Fruit fly (Drosophila melanogaster) whole organism, embryonic: ENCODE data around the gene CG14817.

ENCODE experiments used
- ATbp ChIP-seq: fragments of 200-800 bp; sonication (Bioruptor generic); optimal IDR thresholded peaks from 2 replicates; lab custom pipeline; 2017; ENCODE audit warnings: missing biosample characterization, mild to moderate bottlenecking, missing genetic modification characterization, missing genetic modification reagents
- Aef1 ChIP-seq: fragments of 200-800 bp; sonication (Bioruptor generic); IDR thresholded peaks from 3 replicates; pipeline ENCODE4 v1.3.6; 2022; ENCODE audit warnings: missing biosample characterization, missing genetic modification characterization
- B-H1 ChIP-seq: fragments of 200-800 bp; sonication (Bioruptor generic); IDR thresholded peaks from 3 replicates; pipeline ENCODE4 v1.3.6; 2022; ENCODE audit warnings: missing biosample characterization, missing genetic modification characterization
- CG10274 ChIP-seq: fragments of 200-800 bp; sonication (Bioruptor generic); optimal IDR thresholded peaks from 3 replicates; lab custom pipeline; 2017; ENCODE audit warnings: missing biosample characterization, mild to moderate bottlenecking, missing genetic modification characterization
- CG10366 ChIP-seq: fragments of 200-800 bp; sonication (Bioruptor generic); IDR thresholded peaks from 2 replicates; pipeline ENCODE4 v1.3.6; 2022; ENCODE audit warnings: missing biosample characterization, missing genetic modification characterization
- CG10979 ChIP-seq: fragments of 200-800 bp; sonication (Bioruptor generic); optimal IDR thresholded peaks from 2 replicates; lab custom pipeline; 2018; ENCODE audit warnings: missing biosample characterization, mild to moderate bottlenecking, missing genetic modification characterization, moderate library complexity
- CG11696 ChIP-seq: fragments of 200-800 bp; sonication (Bioruptor generic); IDR thresholded peaks from 2 replicates; pipeline ENCODE4 v1.3.6; 2022; ENCODE audit warnings: missing biosample characterization, missing genetic modification characterization
- CG15269 ChIP-seq: fragments of 200-800 bp; sonication (Bioruptor generic); optimal IDR thresholded peaks from 2 replicates; lab custom pipeline; 2018; ENCODE audit warnings: missing biosample characterization, mild to moderate bottlenecking, missing genetic modification characterization, moderate library complexity
- CG15479 ChIP-seq: fragments of 200-800 bp; sonication (Bioruptor generic); optimal IDR thresholded peaks from 3 replicates; lab custom pipeline; 2019; ENCODE audit warnings: missing biosample characterization, mild to moderate bottlenecking, missing genetic modification characterization, moderate library complexity
- CG16813 ChIP-seq: fragments of 200-800 bp; sonication (Bioruptor generic); IDR thresholded peaks from 3 replicates; pipeline ENCODE4 v1.3.6; 2022; ENCODE audit warnings: missing biosample characterization, missing genetic modification characterization; ENCODE audit not compliant: partially characterized antibody
- CG16815 ChIP-seq: fragments of 200-800 bp; sonication (Bioruptor generic); optimal IDR thresholded peaks from 3 replicates; lab custom pipeline; 2017; ENCODE audit warnings: missing biosample characterization, mild to moderate bottlenecking, missing genetic modification characterization
- CG17912 ChIP-seq: fragments of 200-800 bp; sonication (Bioruptor generic); optimal IDR thresholded peaks from 2 replicates; lab custom pipeline; 2018; ENCODE audit warnings: missing biosample characterization, mild to moderate bottlenecking, missing genetic modification characterization
- CG18764 ChIP-seq: fragments of 200-800 bp; sonication (Bioruptor generic); optimal IDR thresholded peaks from 3 replicates; lab custom pipeline; 2016; ENCODE audit warnings: missing biosample characterization, missing genetic modification characterization
- CG2116 ChIP-seq: fragments of 200-800 bp; sonication (Bioruptor generic); optimal IDR thresholded peaks from 3 replicates; lab custom pipeline; 2018; ENCODE audit warnings: missing biosample characterization, mild to moderate bottlenecking, missing genetic modification characterization
- CG2202 ChIP-seq: fragments of 200-800 bp; sonication (Bioruptor generic); optimal IDR thresholded peaks from 2 replicates; lab custom pipeline; 2018; ENCODE audit warnings: missing biosample characterization, mild to moderate bottlenecking, missing genetic modification characterization
- CG3995 ChIP-seq: fragments of 200-800 bp; sonication (Bioruptor generic); optimal IDR thresholded peaks from 3 replicates; lab custom pipeline; 2016; ENCODE audit warnings: missing biosample characterization, missing genetic modification characterization
- CG4404 ChIP-seq: fragments of 200-800 bp; sonication (Bioruptor generic); IDR thresholded peaks from 2 replicates; pipeline ENCODE4 v1.3.6; 2022; ENCODE audit warnings: missing biosample characterization, missing genetic modification characterization
- CG6683 ChIP-seq: fragments of 200-800 bp; sonication (Bioruptor generic); optimal IDR thresholded peaks from 2 replicates; lab custom pipeline; 2017; ENCODE audit warnings: missing biosample characterization, mild to moderate bottlenecking, missing genetic modification characterization, missing genetic modification reagents
- CG7928 ChIP-seq: fragments of 200-800 bp; sonication (Bioruptor generic); optimal IDR thresholded peaks from 2 replicates; lab custom pipeline; 2017; ENCODE audit warnings: missing biosample characterization, mild to moderate bottlenecking, missing genetic modification characterization
- CG8478 ChIP-seq: fragments of >200 bp; optimal IDR thresholded peaks from 2 replicates; lab custom pipeline; 2018
- CHES-1-like ChIP-seq: fragments of 200-800 bp; sonication (Bioruptor generic); optimal IDR thresholded peaks from 2 replicates; lab custom pipeline; 2016; ENCODE audit warnings: missing biosample characterization, missing genetic modification characterization
- Camta ChIP-seq: fragments of 200-800 bp; sonication (Bioruptor generic); optimal IDR thresholded peaks from 2 replicates; lab custom pipeline; 2016; ENCODE audit warnings: missing biosample characterization, missing genetic modification characterization
- CrebB ChIP-seq: fragments of 200-800 bp; sonication (Bioruptor generic); optimal IDR thresholded peaks from 3 replicates; lab custom pipeline; 2018; ENCODE audit warnings: missing biosample characterization, mild to moderate bottlenecking, missing genetic modification characterization
- Deaf1 ChIP-seq: fragments of 200-800 bp; optimal IDR thresholded peaks from 3 replicates; lab custom pipeline; 2019; ENCODE audit warnings: missing biosample characterization, mild to moderate bottlenecking, missing genetic modification characterization, moderate library complexity
- Dip3 ChIP-seq: fragments of 200-800 bp; sonication (Bioruptor generic); optimal IDR thresholded peaks from 3 replicates; lab custom pipeline; 2016; ENCODE audit warnings: missing biosample characterization, missing genetic modification characterization
- Dll ChIP-seq: fragments of 200-800 bp; sonication (Bioruptor generic); IDR thresholded peaks from 4 replicates; pipeline ENCODE4 v1.3.6; 2022; ENCODE audit warnings: missing biosample characterization, missing genetic modification characterization; ENCODE audit not compliant: partially characterized antibody
- Fer2 ChIP-seq: fragments of 200-800 bp; sonication (Bioruptor generic); optimal IDR thresholded peaks from 2 replicates; lab custom pipeline; 2018; ENCODE audit warnings: missing biosample characterization, mild to moderate bottlenecking, missing genetic modification characterization, moderate library complexity
- HLH54F ChIP-seq: fragments of 200-800 bp; sonication (Bioruptor generic); optimal IDR thresholded peaks from 3 replicates; lab custom pipeline; 2016; ENCODE audit warnings: missing biosample characterization, missing genetic modification characterization
- HLHmδ ChIP-seq: fragments of 200-800 bp; sonication (Bioruptor generic); optimal IDR thresholded peaks from 2 replicates; lab custom pipeline; 2018; ENCODE audit warnings: missing biosample characterization, mild to moderate bottlenecking, missing genetic modification characterization, moderate library complexity
- Hey ChIP-seq: fragments of 200-800 bp; sonication (Bioruptor generic); optimal IDR thresholded peaks from 3 replicates; lab custom pipeline; 2018; ENCODE audit warnings: missing biosample characterization, mild to moderate bottlenecking, missing genetic modification characterization
- Lim3 ChIP-seq: fragments of 200-800 bp; sonication (Bioruptor generic); IDR thresholded peaks from 2 replicates; pipeline ENCODE4 v1.3.6; 2022; ENCODE audit warnings: missing biosample characterization, missing genetic modification characterization
- Lpt ChIP-seq: fragments of >200 bp; optimal IDR thresholded peaks from 2 replicates; lab custom pipeline; 2018; ENCODE audit warnings: missing biosample characterization, missing genetic modification characterization
- Mrtf ChIP-seq: fragments of 200-800 bp; sonication (Bioruptor generic); IDR thresholded peaks from 3 replicates; pipeline ENCODE4 v1.3.6; 2022; ENCODE audit warnings: missing biosample characterization, missing genetic modification characterization
- Rfx ChIP-seq: fragments of 200-800 bp; sonication (Bioruptor generic); IDR thresholded peaks from 2 replicates; pipeline ENCODE4 v1.3.6; 2022; ENCODE audit warnings: missing biosample characterization, missing genetic modification characterization
- TFAM ChIP-seq: fragments of 200-800 bp; sonication (Bioruptor generic); optimal IDR thresholded peaks from 2 replicates; lab custom pipeline; 2017; ENCODE audit warnings: missing biosample characterization, missing genetic modification characterization, inconsistent platforms
- Tbp ChIP-seq: fragments of >200 bp; optimal IDR thresholded peaks from 2 replicates; lab custom pipeline; 2018; ENCODE audit warnings: missing biosample characterization, missing genetic modification characterization
- amos ChIP-seq: fragments of 200-800 bp; sonication (Bioruptor generic); IDR thresholded peaks from 2 replicates; pipeline ENCODE4 v1.3.6; 2022; ENCODE audit warnings: missing biosample characterization, missing genetic modification characterization; ENCODE audit not compliant: partially characterized antibody
- bigmax ChIP-seq: fragments of 200-800 bp; sonication (Bioruptor generic); optimal IDR thresholded peaks from 2 replicates; lab custom pipeline; 2018; ENCODE audit warnings: missing biosample characterization, mild to moderate bottlenecking, missing genetic modification characterization
- corto ChIP-seq: fragments of 200-800 bp; sonication (Bioruptor generic); optimal IDR thresholded peaks from 2 replicates; lab custom pipeline; 2016; ENCODE audit warnings: missing biosample characterization, mild to moderate bottlenecking, missing genetic modification characterization, moderate library complexity
- gce ChIP-seq: fragments of 200-800 bp; sonication (Bioruptor generic); IDR thresholded peaks from 3 replicates; pipeline ENCODE4 v1.3.6; 2022; ENCODE audit warnings: missing biosample characterization, missing genetic modification characterization
- gsb-n ChIP-seq: fragments of 200-800 bp; sonication (Bioruptor generic); optimal IDR thresholded peaks from 3 replicates; lab custom pipeline; 2018; ENCODE audit warnings: missing biosample characterization, mild to moderate bottlenecking, missing genetic modification characterization
- gt ChIP-seq: fragments of 200-800 bp; sonication (Bioruptor generic); IDR thresholded peaks from 2 replicates; pipeline ENCODE4 v1.3.6; 2022; ENCODE audit warnings: missing biosample characterization, missing genetic modification characterization
- h ChIP-seq: fragments of >200 bp; optimal IDR thresholded peaks from 2 replicates; lab custom pipeline; 2017
- jumu ChIP-seq: fragments of 200-800 bp; sonication (Bioruptor generic); optimal IDR thresholded peaks from 3 replicates; lab custom pipeline; 2016; ENCODE audit warnings: missing biosample characterization, missing genetic modification characterization
- lmd ChIP-seq: fragments of 200-800 bp; sonication (Bioruptor generic); IDR thresholded peaks from 2 replicates; pipeline ENCODE4 v1.3.6; 2022; ENCODE audit warnings: missing biosample characterization, missing genetic modification characterization
- nau ChIP-seq: fragments of 200-800 bp; sonication (Bioruptor generic); optimal IDR thresholded peaks from 3 replicates; lab custom pipeline; 2017; ENCODE audit warnings: missing biosample characterization, mild to moderate bottlenecking, missing genetic modification characterization, missing genetic modification reagents
- otp ChIP-seq: fragments of 200-800 bp; sonication (Bioruptor generic); IDR thresholded peaks from 3 replicates; pipeline ENCODE4, ENCODE4 v1.3.6; 2022; ENCODE audit warnings: missing biosample characterization, missing genetic modification characterization
- schlank ChIP-seq: fragments of 200-800 bp; sonication (Bioruptor generic); optimal IDR thresholded peaks from 2 replicates; lab custom pipeline; 2018; ENCODE audit warnings: missing biosample characterization, mild to moderate bottlenecking, missing genetic modification characterization
- sisA ChIP-seq: fragments of 200-800 bp; sonication (Bioruptor generic); IDR thresholded peaks from 2 replicates; pipeline ENCODE4 v1.3.6; 2022; ENCODE audit warnings: missing biosample characterization, missing genetic modification characterization
- slbo ChIP-seq: fragments of 200-800 bp; sonication (Bioruptor generic); IDR thresholded peaks from 2 replicates; pipeline ENCODE4 v1.3.6; 2022; ENCODE audit warnings: missing biosample characterization, missing genetic modification characterization
- slp2 ChIP-seq: fragments of 200-800 bp; sonication (Bioruptor generic); optimal IDR thresholded peaks from 2 replicates; lab custom pipeline; 2016; ENCODE audit warnings: missing biosample characterization, missing genetic modification characterization
- tll ChIP-seq, 2 experiments: fragments of 200-800 bp in 1 of 2; fragments of >200 bp in 1 of 2; sonication (Bioruptor generic) in 1 of 2; optimal IDR thresholded peaks; 2 replicates each; lab custom pipeline; 2017 to 2019; ENCODE audit warnings: missing biosample characterization in 2 of 2, missing genetic modification characterization in 2 of 2, mild to moderate bottlenecking in 1 of 2, moderate library complexity in 1 of 2

The CG14817 gene

DNA sequence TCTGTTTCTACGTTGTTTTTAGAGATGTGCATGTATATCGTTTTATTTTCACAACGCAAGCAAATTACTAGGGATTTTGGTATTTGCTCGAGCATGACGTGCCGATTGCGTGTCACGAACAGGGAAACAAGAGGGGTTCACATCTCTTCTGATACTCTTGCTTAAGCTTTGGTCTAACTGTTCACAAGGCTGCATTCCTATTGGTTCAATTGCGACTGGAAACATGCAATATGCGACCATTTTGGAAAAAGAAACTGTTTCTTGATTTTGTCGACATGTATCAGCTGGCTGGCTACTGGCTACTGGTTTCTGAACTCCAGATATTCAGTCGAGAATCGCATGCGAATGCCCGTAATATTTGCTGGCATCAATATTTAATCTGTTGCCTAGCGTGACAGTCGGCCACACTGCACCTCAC is 3.1 kb upstream of the CG14817 start, which contains the start of gene Coa8 (continued):
- TF ChIP-seq CG11696 (GFP tag; lab: Robert Waterston, UW) (no peak), Mrtf (GFP tag; lab: Robert Waterston, UW) (no peak), amos (GFP tag; lab: Robert Waterston, UW) (peak; percentile 56), CG16815 (GFP tag; lab: Kevin White, UChicago) (peak; percentile 10), Fer2 (tag; lab: Kevin White, UChicago) (no peak), CG8478 (lab: Kevin White, UChicago) (no peak), Hey (tag; lab: Kevin White, UChicago) (no peak), HLHmδ (no peak), CG4404 (GFP tag; lab: Robert Waterston, UW) (peak; percentile 33; the same call in 1 of the 2 replicates), B-H1 (GFP tag; lab: Robert Waterston, UW) (peak; percentile 36; the same call in 2 of the 3 replicates), CG10366 (peak; percentile 41), CG10979 (tag; lab: Kevin White, UChicago) (no peak), CHES-1-like (GFP tag; lab: Kevin White, UChicago) (no peak), corto (GFP tag; lab: Kevin White, UChicago) (no peak), bigmax (GFP tag; lab: Kevin White, UChicago) (no peak), CG15269 (tag; lab: Kevin White, UChicago) (peak; percentile 55), CG7928 (no peak), CG2116 (GFP tag; lab: Kevin White, UChicago) (peak; percentile 3), Lim3 (no peak), CrebB (tag; lab: Kevin White, UChicago) (no peak), jumu (GFP tag; lab: Kevin White, UChicago) (peak; percentile 17), CG18764 (GFP tag; lab: Kevin White, UChicago) (no peak), CG16813 (peak; percentile 42), CG15479 (GFP tag; lab: Kevin White, UChicago) (no peak), ATbp (no peak), sisA (GFP tag; lab: Robert Waterston, UW) (peak; percentile 40), Tbp (GFP tag; lab: Kevin White, UChicago) (no peak), tll (GFP tag; optimal IDR thresholded peaks at IDR 0.05; lab: Kevin White, UChicago) (no peak), HLH54F (GFP tag; lab: Kevin White, UChicago) (peak; percentile 43), CG2202 (tag; lab: Kevin White, UChicago) (no peak), gt (GFP tag; lab: Robert Waterston, UW) (no peak), Camta (no peak), CG3995 (GFP tag; lab: Kevin White, UChicago) (peak; percentile 30), TFAM (GFP tag; lab: Kevin White, UChicago) (no peak), h (no peak), CG6683 (GFP tag; lab: Kevin White, UChicago) (no peak), Lpt (GFP tag; lab: Kevin White, UChicago) (no peak), CG17912 (GFP tag; lab: Kevin White, UChicago) (no peak), Deaf1 (tag; lab: Kevin White, UChicago) (no peak), Aef1 (peak; percentile 26; the same call in 2 of the 3 replicates), nau (no peak), slp2 (GFP tag; lab: Kevin White, UChicago) (no peak), gce (GFP tag; lab: Robert Waterston, UW) (no peak), slbo (GFP tag; lab: Robert Waterston, UW) (peak; percentile 65; the same call in 1 of the 2 replicates), CG10274 (GFP tag; lab: Kevin White, UChicago) (peak; percentile 19), Dll (GFP tag; lab: Robert Waterston, UW) (peak; percentile 57), gsb-n (tag; lab: Kevin White, UChicago) (no peak), schlank (tag; lab: Kevin White, UChicago) (no peak), Rfx (GFP tag; lab: Robert Waterston, UW) (peak; percentile 77), Dip3 (peak; percentile 33), lmd (peak; percentile 50; the same call in 1 of the 2 replicates), otp (GFP tag; lab: Robert Waterston, UW) (no peak)
